Worm (Caenorhabditis elegans) whole organism, young adult: Measurements from ENCODE around the gene nspb-5.

Experiments used
- D2030.7 ChIP-seq: fragments of 200-800 bp; sonication (Bioruptor generic); IDR thresholded peaks from 2 replicates; pipeline ENCODE4 v1.3.6; 2022; ENCODE audit warnings: missing genetic modification reagents, missing genetic modification characterization, missing compliant biosample characterization
- F10E7.11 ChIP-seq: sonication (generic microtip); optimal IDR thresholded peaks from 2 replicates; lab custom pipeline; 2017; ENCODE audit warnings: mild to moderate bottlenecking, missing genetic modification characterization, moderate library complexity, missing compliant biosample characterization
- F22D6.2 ChIP-seq: sonication (generic microtip); optimal IDR thresholded peaks from 2 replicates; lab custom pipeline; 2016; ENCODE audit warnings: mild to moderate bottlenecking, missing genetic modification characterization, missing compliant biosample characterization
- F23B12.7 ChIP-seq: sonication (generic microtip); optimal IDR thresholded peaks from 2 replicates; lab custom pipeline; 2017; ENCODE audit warnings: missing genetic modification characterization, mild to moderate bottlenecking, missing compliant biosample characterization, antibody characterized with exemption, moderate library complexity; ENCODE audit not compliant: insufficient read depth
- F33H1.4 ChIP-seq: fragments of 200-800 bp; sonication (Bioruptor generic); IDR thresholded peaks from 2 replicates; pipeline ENCODE4 v1.3.6; 2022; ENCODE audit warnings: missing genetic modification reagents, missing genetic modification characterization, missing compliant biosample characterization
- F57C9.4 ChIP-seq: sonication (generic microtip); optimal IDR thresholded peaks from 2 replicates; lab custom pipeline; 2017; ENCODE audit warnings: mild to moderate bottlenecking, missing genetic modification characterization, missing compliant biosample characterization
- K12H6.12 ChIP-seq: fragments of 200-800 bp; sonication (Bioruptor generic); optimal IDR thresholded peaks from 2 replicates; lab custom pipeline; 2018; ENCODE audit warnings: mild to moderate bottlenecking, missing genetic modification characterization, missing compliant biosample characterization
- T07F8.4 ChIP-seq: sonication (generic microtip); optimal IDR thresholded peaks from 2 replicates; lab custom pipeline; 2016; ENCODE audit warnings: mild to moderate bottlenecking, missing genetic modification characterization, moderate library complexity, missing compliant biosample characterization
- Y56A3A.18 ChIP-seq: fragments of 200-800 bp; sonication (Bioruptor generic); IDR thresholded peaks from 2 replicates; pipeline ENCODE4 v1.3.6; 2022; ENCODE audit warnings: missing genetic modification reagents, missing genetic modification characterization, missing compliant biosample characterization
- Y95B8A.8 ChIP-seq: fragments of 200-800 bp; sonication (Bioruptor generic); IDR thresholded peaks from 2 replicates; pipeline ENCODE4 v1.3.6; 2022; ENCODE audit warnings: missing genetic modification reagents, missing genetic modification characterization, missing compliant biosample characterization
- aptf-2 ChIP-seq: fragments of 200-800 bp; sonication (Bioruptor generic); conservative IDR thresholded peaks from 2 replicates; pipeline ENCODE4 v1.3.6; 2022; ENCODE audit warnings: missing genetic modification reagents, missing genetic modification characterization, missing compliant biosample characterization
- attf-3 ChIP-seq: fragments of 200-800 bp; sonication (Bioruptor generic); conservative IDR thresholded peaks from 2 replicates; pipeline ENCODE4 v1.3.6; 2022; ENCODE audit warnings: missing genetic modification reagents, missing genetic modification characterization, missing compliant biosample characterization
- attf-5 ChIP-seq: fragments of 200-800 bp; sonication (Bioruptor generic); optimal IDR thresholded peaks from 2 replicates; lab custom pipeline; 2018; ENCODE audit warnings: mild to moderate bottlenecking, missing genetic modification characterization, missing compliant biosample characterization
- cebp-1 ChIP-seq, 2 experiments: fragments of 200-800 bp in 1 of 2; sonication (Bioruptor generic) in 1 of 2; sonication (generic microtip) in 1 of 2; IDR thresholded peaks in 1 of 2; optimal IDR thresholded peaks in 1 of 2; 2 replicates each; pipeline versions ENCODE4 v1.3.6 to Lab custom; 2017 to 2022; ENCODE audit warnings: missing compliant biosample characterization in 2 of 2, missing genetic modification characterization in 2 of 2, mild to moderate bottlenecking in 1 of 2, missing genetic modification reagents in 1 of 2, moderate library complexity in 1 of 2
- cebp-2 ChIP-seq: fragments of 200-800 bp; sonication (Bioruptor generic); IDR thresholded peaks from 2 replicates; pipeline ENCODE4 v1.3.6; 2022; ENCODE audit warnings: missing genetic modification characterization, missing compliant biosample characterization
- ceh-40 ChIP-seq: fragments of 200-800 bp; sonication (Bioruptor generic); IDR thresholded peaks from 2 replicates; pipeline ENCODE4 v1.3.6; 2022; ENCODE audit warnings: missing genetic modification characterization, missing compliant biosample characterization
- ceh-58 ChIP-seq: fragments of 200-800 bp; sonication (Bioruptor generic); IDR thresholded peaks from 2 replicates; pipeline ENCODE4 v1.3.6; 2022; ENCODE audit warnings: missing genetic modification characterization, missing compliant biosample characterization
- dox-1 ChIP-seq: fragments of 200-800 bp; sonication (Bioruptor generic); IDR thresholded peaks from 2 replicates; pipeline ENCODE4 v1.3.6; 2022; ENCODE audit warnings: missing genetic modification reagents, missing genetic modification characterization, missing compliant biosample characterization
- dpff-1 ChIP-seq: sonication (generic microtip); optimal IDR thresholded peaks from 2 replicates; lab custom pipeline; 2017; ENCODE audit warnings: mild to moderate bottlenecking, missing genetic modification characterization, missing compliant biosample characterization
- dpl-1 ChIP-seq: fragments of 150-350 bp; optimal IDR thresholded peaks from 2 replicates; lab custom pipeline; 2014; ENCODE audit warnings: missing biosample characterization, missing genetic modification reagents, missing genetic modification characterization
- ekl-4 ChIP-seq: fragments of 200-800 bp; sonication (Bioruptor generic); IDR thresholded peaks from 2 replicates; pipeline ENCODE4 v1.3.6; 2022; ENCODE audit warnings: missing genetic modification reagents, missing genetic modification characterization, missing compliant biosample characterization
- gei-17 ChIP-seq: fragments of 200-800 bp; sonication (Bioruptor generic); optimal IDR thresholded peaks from 2 replicates; lab custom pipeline; 2018; ENCODE audit warnings: mild to moderate bottlenecking, missing genetic modification characterization, missing compliant biosample characterization
- him-1 ChIP-seq: sonication (generic microtip); optimal IDR thresholded peaks from 2 replicates; lab custom pipeline; 2016; ENCODE audit warnings: missing genotype, missing genetic modification reagents, missing genetic modification characterization, missing compliant biosample characterization
- hmg-1.2 ChIP-seq: fragments of 200-800 bp; sonication (Bioruptor generic); IDR thresholded peaks from 2 replicates; pipeline ENCODE4 v1.3.6; 2022; ENCODE audit warnings: missing genetic modification reagents, missing genetic modification characterization, missing compliant biosample characterization
- hmg-20 ChIP-seq: fragments of 200-800 bp; sonication (Bioruptor generic); IDR thresholded peaks from 2 replicates; pipeline ENCODE4 v1.3.6; 2022; ENCODE audit warnings: missing genetic modification reagents, missing genetic modification characterization, missing compliant biosample characterization
- hrde-1 ChIP-seq: sonication (generic microtip); optimal IDR thresholded peaks from 2 replicates; lab custom pipeline; 2016; ENCODE audit warnings: missing genetic modification characterization, mild to moderate bottlenecking, missing compliant biosample characterization, moderate library complexity, missing genotype, missing genetic modification reagents, borderline replicate concordance
- let-526 ChIP-seq: fragments of 200-800 bp; sonication (Bioruptor generic); IDR thresholded peaks from 2 replicates; pipeline ENCODE4 v1.3.6; 2022; ENCODE audit warnings: missing genetic modification reagents, missing genetic modification characterization, missing compliant biosample characterization
- lin-40 ChIP-seq: sonication (generic microtip); optimal IDR thresholded peaks from 2 replicates; lab custom pipeline; 2016; ENCODE audit warnings: missing genetic modification characterization, mild to moderate bottlenecking, missing compliant biosample characterization, missing genotype, missing genetic modification reagents
- lir-1 ChIP-seq: fragments of 200-800 bp; sonication (Bioruptor generic); conservative IDR thresholded peaks from 2 replicates; pipeline ENCODE4 v1.3.6; 2022; ENCODE audit warnings: missing genetic modification reagents, missing genetic modification characterization, missing compliant biosample characterization
- lsl-1 ChIP-seq: fragments of 200-800 bp; sonication (Bioruptor generic); optimal IDR thresholded peaks from 2 replicates; lab custom pipeline; 2018; ENCODE audit warnings: mild to moderate bottlenecking, missing genetic modification characterization, moderate library complexity, missing compliant biosample characterization
- madf-3 ChIP-seq: fragments of 200-800 bp; sonication (Bioruptor generic); IDR thresholded peaks from 2 replicates; pipeline ENCODE4 v1.3.6; 2022; ENCODE audit warnings: missing genetic modification reagents, missing genetic modification characterization, missing compliant biosample characterization
- madf-6 ChIP-seq: fragments of 200-800 bp; sonication (Bioruptor generic); IDR thresholded peaks from 2 replicates; pipeline ENCODE4 v1.3.6; 2022; ENCODE audit warnings: missing genetic modification reagents, missing genetic modification characterization, missing compliant biosample characterization
- mel-28 ChIP-seq: sonication (generic microtip); optimal IDR thresholded peaks from 2 replicates; lab custom pipeline; 2016; ENCODE audit warnings: borderline replicate concordance, mild to moderate bottlenecking, missing genetic modification characterization, missing compliant biosample characterization
- nfyb-1 ChIP-seq: fragments of 200-800 bp; sonication (Bioruptor generic); IDR thresholded peaks from 2 replicates; pipeline ENCODE4 v1.3.6; 2022; ENCODE audit warnings: missing genetic modification reagents, missing genetic modification characterization, missing compliant biosample characterization
- rcor-1 ChIP-seq: fragments of 200-800 bp; sonication (Bioruptor generic); IDR thresholded peaks from 2 replicates; pipeline ENCODE4 v1.3.6; 2022; ENCODE audit warnings: missing genetic modification reagents, missing genetic modification characterization, missing compliant biosample characterization
- snpc-1.1 ChIP-seq: sonication (generic microtip); optimal IDR thresholded peaks from 2 replicates; lab custom pipeline; 2017; ENCODE audit warnings: missing genetic modification characterization, mild to moderate bottlenecking, missing compliant biosample characterization, antibody characterized with exemption, moderate library complexity, missing genotype, missing genetic modification reagents; ENCODE audit not compliant: insufficient read depth
- snpc-1.3 ChIP-seq: sonication (generic microtip); optimal IDR thresholded peaks from 2 replicates; lab custom pipeline; 2017; ENCODE audit warnings: missing genetic modification characterization, mild to moderate bottlenecking, missing compliant biosample characterization, antibody characterized with exemption, moderate library complexity, missing genotype, missing genetic modification reagents; ENCODE audit not compliant: insufficient read depth
- snpc-4 ChIP-seq, 5 experiments: fragments of 150-350 bp in 1 of 5; sonication (generic microtip) in 4 of 5; optimal IDR thresholded peaks; 2 replicates each; lab custom pipeline; 2014 to 2018; ENCODE audit warnings: missing genetic modification characterization in 5 of 5, missing biosample characterization in 3 of 5, antibody characterized with exemption in 2 of 5, mild to moderate bottlenecking in 2 of 5, missing compliant biosample characterization in 2 of 5, missing genotype in 2 of 5, moderate library complexity in 2 of 5, missing genetic modification reagents in 1 of 5
- tbp1 ChIP-seq: fragments of 200-800 bp; sonication (Bioruptor generic); optimal IDR thresholded peaks from 2 replicates; lab custom pipeline; 2018; ENCODE audit warnings: mild to moderate bottlenecking, missing genetic modification characterization, missing compliant biosample characterization
- xnd-1 ChIP-seq: sonication (generic microtip); optimal IDR thresholded peaks from 2 replicates; lab custom pipeline; 2016; ENCODE audit warnings: missing genotype, missing genetic modification reagents, missing genetic modification characterization, missing compliant biosample characterization
- zfh-2 ChIP-seq: fragments of 200-800 bp; sonication (Bioruptor generic); conservative IDR thresholded peaks from 2 replicates; pipeline ENCODE4 v1.3.6; 2022; ENCODE audit warnings: missing genetic modification reagents, missing genetic modification characterization, missing compliant biosample characterization
- ztf-18 ChIP-seq: sonication (generic microtip); optimal IDR thresholded peaks from 2 replicates; lab custom pipeline; 2016; ENCODE audit warnings: missing genotype, mild to moderate bottlenecking, missing genetic modification characterization, missing compliant biosample characterization
- ztf-28 ChIP-seq: fragments of 200-800 bp; sonication (Bioruptor generic); IDR thresholded peaks from 2 replicates; pipeline ENCODE4 v1.3.6; 2022; ENCODE audit warnings: missing genetic modification reagents, missing genetic modification characterization, missing compliant biosample characterization
- ztf-3 ChIP-seq: fragments of 200-800 bp; sonication (Bioruptor generic); optimal IDR thresholded peaks from 2 replicates; lab custom pipeline; 2018; ENCODE audit warnings: mild to moderate bottlenecking, missing genetic modification characterization, missing compliant biosample characterization

The nspb-5 gene

ce11 chrIV:6585397-6585921 is 13.4 kb upstream of the nspb-5 start, which contains the start of the genes F38A5.2 and dnj-11 (continued):
- peak; percentile 42 for TF ChIP-seq snpc-1.3 (tag; lab: Kevin White, UChicago)
- TF ChIP-seq F57C9.4 (tag; lab: Kevin White, UChicago), result no peak
- TF ChIP-seq gei-17 (GFP tag; lab: Kevin White, UChicago), result no peak
- TF ChIP-seq hmg-1.2, result peak; percentile 95
- TF ChIP-seq F33H1.4 (GFP tag; lab: Robert Waterston, UW), result 0 out of 2 replicates have a peak, but pooled peaks have one; percentile 23
- peak; percentile 76; the same call in 1 of the 2 replicates for TF ChIP-seq dox-1 (GFP tag; lab: Robert Waterston, UW)
- TF ChIP-seq Y95B8A.8, result 0 out of 2 replicates have a peak, but pooled peaks have one; percentile 23
- no peak for TF ChIP-seq F10E7.11
- TF ChIP-seq madf-6 (GFP tag; lab: Robert Waterston, UW), result 0 out of 2 replicates have a peak, but pooled peaks have one; percentile 30
- TF ChIP-seq cebp-2 (GFP tag; lab: Robert Waterston, UW), result no peak
- no peak for TF ChIP-seq snpc-1.1 (tag; lab: Kevin White, UChicago)
- TF ChIP-seq K12H6.12 (tag; lab: Kevin White, UChicago), result peak; percentile 48
- no peak for TF ChIP-seq attf-3 (GFP tag; lab: Robert Waterston, UW)
- peak; percentile 90 for TF ChIP-seq F23B12.7 (tag; lab: Kevin White, UChicago)
- no peak for TF ChIP-seq T07F8.4 (tag; lab: Kevin White, UChicago)
- TF ChIP-seq lin-40, result peak; percentile 59

- no peak for TF ChIP-seq F22D6.2 (tag; lab: Kevin White, UChicago)
- no peak for TF ChIP-seq Y56A3A.18 (GFP tag; lab: Robert Waterston, UW)
- TF ChIP-seq zfh-2 (GFP tag; lab: Robert Waterston, UW), result no peak
- no peak for TF ChIP-seq mel-28 (tag; lab: Kevin White, UChicago)
- no peak for TF ChIP-seq snpc-4 (GFP tag; optimal IDR thresholded peaks at IDR 0.05; lab: Kevin White, UChicago)
- TF ChIP-seq snpc-4 (tag; optimal IDR thresholded peaks at IDR 0.05; lab: Kevin White, UChicago), result peak in 1 of 4 experiments; percentile 61
- TF ChIP-seq hmg-20 (GFP tag; lab: Robert Waterston, UW), result no peak
- 0 out of 2 replicates have a peak, but pooled peaks have one; percentile 45 for TF ChIP-seq madf-3 (GFP tag; lab: Robert Waterston, UW)
- no peak for TF ChIP-seq ztf-3 (GFP tag; lab: Kevin White, UChicago)
- TF ChIP-seq tbp1, result no peak
- no peak for TF ChIP-seq attf-3 (GFP tag; lab: Robert Waterston, UW)
- no peak for TF ChIP-seq aptf-2
- TF ChIP-seq ceh-58 (GFP tag; lab: Robert Waterston, UW), result no peak
- no peak for TF ChIP-seq lir-1 (GFP tag; lab: Robert Waterston, UW)
- TF ChIP-seq lsl-1 (GFP tag; lab: Kevin White, UChicago), result no peak
- TF ChIP-seq dpl-1 (GFP tag; lab: Kevin White, UChicago), result no peak
- no peak for TF ChIP-seq D2030.7 (GFP tag; lab: Robert Waterston, UW)
- TF ChIP-seq F10E7.11, result no peak
- no peak for TF ChIP-seq cebp-1 (GFP tag; IDR thresholded peaks at IDR 0.05; lab: Robert Waterston, UW)
- no peak for TF ChIP-seq cebp-1 (tag; optimal IDR thresholded peaks at IDR 0.05; lab: Kevin White, UChicago)
- TF ChIP-seq dpff-1 (tag; lab: Kevin White, UChicago), result peak; percentile 14
- no peak for TF ChIP-seq ceh-40 (GFP tag; lab: Robert Waterston, UW)
- TF ChIP-seq hrde-1 (tag; lab: Kevin White, UChicago), result peak; percentile 65
- no peak for TF ChIP-seq ekl-4 (GFP tag; lab: Robert Waterston, UW)
- no peak for TF ChIP-seq F57C9.4 (tag; lab: Kevin White, UChicago)
- TF ChIP-seq let-526 (GFP tag; lab: Robert Waterston, UW), result no peak
- TF ChIP-seq nfyb-1, result no peak
- no peak for TF ChIP-seq xnd-1 (tag; lab: Kevin White, UChicago)
- TF ChIP-seq ztf-18 (tag; lab: Kevin White, UChicago), result no peak
- TF ChIP-seq F23B12.7 (tag; lab: Kevin White, UChicago), result no peak
- no peak for TF ChIP-seq rcor-1
- TF ChIP-seq ztf-28 (GFP tag; lab: Robert Waterston, UW), result no peak
- TF ChIP-seq attf-5 (GFP tag; lab: Kevin White, UChicago), result no peak
- TF ChIP-seq him-1 (tag; lab: Kevin White, UChicago), result no peak
Measured at ce11 chrIV:6588080-6588613, 10.7 kb upstream of the nspb-5 start.
